Worm (Caenorhabditis elegans) whole organism, late embryonic: ENCODE measurements around the gene tsct-1.

Source experiments
- C08G9.2 ChIP-seq: sonication (generic microtip); optimal IDR thresholded peaks from 2 replicates; lab custom pipeline; 2016; ENCODE audit warnings: mild to moderate bottlenecking, missing genetic modification characterization, moderate library complexity, missing compliant biosample characterization
- K02D7.2 ChIP-seq: sonication (generic microtip); optimal IDR thresholded peaks from 2 replicates; lab custom pipeline; 2017; ENCODE audit warnings: mild to moderate bottlenecking, missing genetic modification characterization, missing compliant biosample characterization
- K09A11.1 ChIP-seq: sonication (generic microtip); optimal IDR thresholded peaks from 2 replicates; lab custom pipeline; 2017; ENCODE audit warnings: antibody characterized with exemption, mild to moderate bottlenecking, missing genetic modification characterization, missing compliant biosample characterization; ENCODE audit not compliant: insufficient read depth
- Y22D7AL.16 ChIP-seq: sonication (generic microtip); optimal IDR thresholded peaks from 2 replicates; lab custom pipeline; 2016; ENCODE audit warnings: missing genetic modification characterization, missing compliant biosample characterization
- ahr-1 ChIP-seq: sonication (generic microtip); optimal IDR thresholded peaks from 2 replicates; lab custom pipeline; 2016; ENCODE audit warnings: missing genetic modification characterization, missing compliant biosample characterization
- ceh-18 ChIP-seq: sonication (generic microtip); optimal IDR thresholded peaks from 2 replicates; lab custom pipeline; 2016; ENCODE audit warnings: missing genetic modification characterization, missing compliant biosample characterization
- ceh-19 ChIP-seq: fragments of 200-800 bp; sonication (Bioruptor generic); optimal IDR thresholded peaks from 2 replicates; lab custom pipeline; 2018; ENCODE audit warnings: mild to moderate bottlenecking, missing genetic modification characterization, missing compliant biosample characterization
- ceh-2 ChIP-seq: sonication (generic microtip); optimal IDR thresholded peaks from 2 replicates; lab custom pipeline; 2016; ENCODE audit warnings: missing genotype, missing genetic modification characterization, missing compliant biosample characterization
- ceh-24 ChIP-seq: sonication (generic microtip); optimal IDR thresholded peaks from 2 replicates; lab custom pipeline; 2016; ENCODE audit warnings: mild to moderate bottlenecking, missing genetic modification characterization, missing compliant biosample characterization
- ceh-30 ChIP-seq: fragments of 150-350 bp; optimal IDR thresholded peaks from 2 replicates; lab custom pipeline; 2014; ENCODE audit warnings: missing biosample characterization, missing genetic modification characterization
- ceh-34 ChIP-seq: sonication (generic microtip); optimal IDR thresholded peaks from 2 replicates; lab custom pipeline; 2016; ENCODE audit warnings: mild to moderate bottlenecking, missing genetic modification characterization, missing compliant biosample characterization
- ceh-9 ChIP-seq: sonication (generic microtip); optimal IDR thresholded peaks from 2 replicates; lab custom pipeline; 2016; ENCODE audit warnings: mild to moderate bottlenecking, missing genetic modification characterization, inconsistent platforms, missing compliant biosample characterization
- eyg-1 ChIP-seq: sonication (generic microtip); optimal IDR thresholded peaks from 2 replicates; lab custom pipeline; 2016; ENCODE audit warnings: missing genotype, missing genetic modification characterization, missing compliant biosample characterization
- fkh-10 ChIP-seq: fragments of 150-350 bp; optimal IDR thresholded peaks from 2 replicates; lab custom pipeline; 2014; ENCODE audit warnings: missing biosample characterization, missing genetic modification reagents, missing genetic modification characterization
- fkh-6 ChIP-seq: sonication (generic microtip); optimal IDR thresholded peaks from 2 replicates; lab custom pipeline; 2016; ENCODE audit warnings: missing genetic modification characterization, missing compliant biosample characterization
- gmeb-2 ChIP-seq: sonication (generic microtip); optimal IDR thresholded peaks from 2 replicates; lab custom pipeline; 2016; ENCODE audit warnings: missing genetic modification characterization, inconsistent platforms, missing compliant biosample characterization
- hlh-8 ChIP-seq: sonication (generic microtip); optimal IDR thresholded peaks from 2 replicates; lab custom pipeline; 2016; ENCODE audit warnings: missing genotype, missing genetic modification characterization, missing compliant biosample characterization
- lin-11 ChIP-seq: fragments of 200-800 bp; sonication (Bioruptor generic); optimal IDR thresholded peaks from 2 replicates; lab custom pipeline; 2018; ENCODE audit warnings: mild to moderate bottlenecking, missing genetic modification characterization, missing compliant biosample characterization
- madf-2 ChIP-seq: sonication (generic microtip); optimal IDR thresholded peaks from 2 replicates; lab custom pipeline; 2017; ENCODE audit warnings: missing genetic modification characterization, missing compliant biosample characterization
- pat-9 ChIP-seq: fragments of 200-800 bp; sonication (Bioruptor generic); optimal IDR thresholded peaks from 2 replicates; lab custom pipeline; 2018; ENCODE audit warnings: mild to moderate bottlenecking, missing genetic modification characterization, moderate library complexity, missing compliant biosample characterization
- pax-1 ChIP-seq: fragments of 150-350 bp; optimal IDR thresholded peaks from 2 replicates; lab custom pipeline; 2014; ENCODE audit warnings: missing biosample characterization, missing genetic modification characterization
- pha-2 ChIP-seq: sonication (generic microtip); optimal IDR thresholded peaks from 2 replicates; lab custom pipeline; 2017; ENCODE audit warnings: mild to moderate bottlenecking, missing genetic modification characterization, missing compliant biosample characterization
- pha-4 ChIP-seq: fragments of 150-350 bp; optimal IDR thresholded peaks from 2 replicates; lab custom pipeline; 2018; ENCODE audit warnings: missing biosample characterization, missing genetic modification reagents, missing genetic modification characterization
- pqm-1 ChIP-seq: sonication (generic microtip); optimal IDR thresholded peaks from 2 replicates; lab custom pipeline; 2016; ENCODE audit warnings: missing genetic modification characterization, missing compliant biosample characterization
- rnt-1 ChIP-seq: sonication (generic microtip); optimal IDR thresholded peaks from 2 replicates; lab custom pipeline; 2016; ENCODE audit warnings: missing genetic modification characterization, missing compliant biosample characterization
- sdc-2 ChIP-seq: sonication (generic microtip); optimal IDR thresholded peaks from 2 replicates; lab custom pipeline; 2016; ENCODE audit warnings: missing genotype, missing genetic modification characterization, missing compliant biosample characterization
- sox-4 ChIP-seq: sonication (generic microtip); optimal IDR thresholded peaks from 2 replicates; lab custom pipeline; 2017; ENCODE audit warnings: mild to moderate bottlenecking, missing genetic modification characterization, inconsistent platforms, missing compliant biosample characterization
- tbx-7 ChIP-seq: sonication (generic microtip); optimal IDR thresholded peaks from 2 replicates; lab custom pipeline; 2016; ENCODE audit warnings: missing genotype, missing genetic modification characterization, missing compliant biosample characterization
- unc-3 ChIP-seq, 2 experiments: fragments of 200-800 bp in 1 of 2; sonication (Bioruptor generic) in 1 of 2; sonication (generic microtip) in 1 of 2; conservative IDR thresholded peaks in 1 of 2; optimal IDR thresholded peaks in 1 of 2; 2 replicates each; pipeline versions ENCODE4 v1.3.6 to Lab custom; 2016 to 2022; ENCODE audit warnings: missing compliant biosample characterization in 2 of 2, missing genetic modification characterization in 2 of 2, missing genetic modification reagents in 1 of 2

The tsct-1 gene

ce11 chrX:12422580-12422979, 11.3 kb upstream of the tsct-1 start:
- TF ChIP-seq tbx-7 (tag; lab: Kevin White, UChicago) (no peak), ceh-18 (no peak), unc-3 (GFP tag; conservative IDR thresholded peaks at IDR 0.05; lab: Robert Waterston, UW) (no peak), unc-3 (tag; optimal IDR thresholded peaks at IDR 0.05; lab: Kevin White, UChicago) (no peak), sdc-2 (tag; lab: Kevin White, UChicago) (no peak), hlh-8 (tag; lab: Kevin White, UChicago) (no peak), lin-11 (no peak), K09A11.1 (no peak), ahr-1 (tag; lab: Kevin White, UChicago) (no peak), Y22D7AL.16 (tag; lab: Kevin White, UChicago) (no peak), ceh-19 (GFP tag; lab: Kevin White, UChicago) (no peak), pax-1 (tag; lab: Kevin White, UChicago) (no peak)

- TF ChIP-seq ceh-30 (tag; lab: Kevin White, UChicago), result no peak
- no peak for TF ChIP-seq gmeb-2 (tag; lab: Kevin White, UChicago)
- no peak for TF ChIP-seq fkh-6 (tag; lab: Kevin White, UChicago)
- no peak for TF ChIP-seq sdc-2 (tag; lab: Kevin White, UChicago)
- no peak for TF ChIP-seq pqm-1
- TF ChIP-seq eyg-1 (tag; lab: Kevin White, UChicago), result no peak
- TF ChIP-seq ceh-24 (tag; lab: Kevin White, UChicago), result no peak
- no peak for TF ChIP-seq rnt-1 (tag; lab: Kevin White, UChicago)
Measured at ce11 chrX:12425427-12425826, 8.5 kb upstream of the tsct-1 start, which contains the start of gene T24D3.2. Gene T24D3.2, plus strand, starts transcription at chrX:12425730.

- TF ChIP-seq K02D7.2, result no peak
Measured at ce11 chrX:12430309-12430708, 3.6 kb upstream of the tsct-1 start, which contains the start of gene med-1. Gene med-1, plus strand, starts transcription at chrX:12430609.

- no peak for TF ChIP-seq pha-4 (tag; lab: Kevin White, UChicago)
- no peak for TF ChIP-seq lin-11
- TF ChIP-seq C08G9.2 (tag; lab: Kevin White, UChicago), result no peak
- TF ChIP-seq ceh-30 (tag; lab: Kevin White, UChicago), result no peak
- TF ChIP-seq madf-2 (tag; lab: Kevin White, UChicago), result no peak
- TF ChIP-seq pha-2 (tag; lab: Kevin White, UChicago), result no peak
- TF ChIP-seq ceh-34 (tag; lab: Kevin White, UChicago), result no peak
Measured at ce11 chrX:12435246-12435645, 1.3 kb downstream of the tsct-1 start.

- TF ChIP-seq lin-11 (no peak), ceh-24 (tag; lab: Kevin White, UChicago) (no peak), pat-9 (tag; lab: Kevin White, UChicago) (no peak), sox-4 (tag; lab: Kevin White, UChicago) (no peak), fkh-6 (tag; lab: Kevin White, UChicago) (no peak), fkh-10 (GFP tag; lab: Kevin White, UChicago) (no peak), ceh-9 (tag; lab: Kevin White, UChicago) (no peak), ceh-2 (tag; lab: Kevin White, UChicago) (no peak)
- TF ChIP-seq, all 69 proteins: peak for 0
Measured at ce11 chrX:12436486-12436885, 2.6 kb downstream of the tsct-1 start.

ce11 chrX:12438266-12438665, 4.4 kb downstream of the tsct-1 start:
- TF ChIP-seq ceh-9 (tag; lab: Kevin White, UChicago) (no peak), ahr-1 (tag; lab: Kevin White, UChicago) (no peak)
